Worm (Caenorhabditis elegans): ENCODE data around the gene C35A5.11.

DNA sequence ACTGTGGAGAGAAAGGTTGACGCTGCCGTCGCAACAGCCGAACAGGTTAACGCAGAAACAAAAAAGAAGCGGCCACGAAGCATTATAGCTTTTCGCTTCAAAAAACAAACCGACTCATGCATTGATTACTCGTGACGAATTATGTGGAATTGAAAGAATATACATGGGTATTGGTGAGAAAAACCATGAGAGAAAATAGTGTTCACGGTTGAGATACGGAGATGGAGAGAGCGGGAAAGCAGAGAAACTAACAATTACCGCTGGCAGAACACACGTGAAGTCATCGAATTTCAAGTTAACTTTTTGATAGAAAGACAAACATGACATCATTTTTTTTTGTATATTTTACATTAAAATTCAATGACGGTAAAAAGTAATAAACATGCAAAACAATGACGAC, 32.4 kb upstream of the C35A5.11 start:
- no peak for TF ChIP-seq B0261.1 (tag; optimal IDR thresholded peaks at IDR 0.05)
- TF ChIP-seq unc-130 (GFP tag; optimal IDR thresholded peaks at IDR 0.05), result no peak
- TF ChIP-seq attf-3 (GFP tag; conservative IDR thresholded peaks at IDR 0.05), result no peak
- no peak for TF ChIP-seq B0019.2 (GFP tag; conservative IDR thresholded peaks at IDR 0.05)
- no peak for TF ChIP-seq unc-62 (GFP tag; optimal IDR thresholded peaks at IDR 0.05)

All from whole organism, young adult.